Worm (Caenorhabditis elegans) whole organism, L4 larva: ENCODE measurements around the gene nlp-56.
A peak's percentile ranks its signal among the peaks of the same experiment; 100 is the strongest.

Experiments
- F49E8.2 ChIP-seq: sonication (generic microtip); optimal IDR thresholded peaks from 2 replicates; lab custom pipeline; 2016; ENCODE audit warnings: missing compliant biosample characterization, mild to moderate bottlenecking, missing genetic modification characterization, borderline replicate concordance
- T20F7.1 ChIP-seq: fragments of 200-800 bp; sonication (Bioruptor generic); optimal IDR thresholded peaks from 2 replicates; lab custom pipeline; 2018; ENCODE audit warnings: mild to moderate bottlenecking, missing genetic modification characterization, missing compliant biosample characterization
- Y48G9A.11 ChIP-seq: fragments of 200-800 bp; sonication (Bioruptor generic); IDR thresholded peaks from 2 replicates; pipeline ENCODE4 v1.3.6; 2022; ENCODE audit warnings: missing genetic modification reagents, missing genetic modification characterization, missing compliant biosample characterization
- ZK337.2 ChIP-seq: fragments of 200-800 bp; sonication (Bioruptor generic); IDR thresholded peaks from 2 replicates; pipeline ENCODE4 v1.3.6; 2022; ENCODE audit warnings: missing genetic modification reagents, missing genetic modification characterization, missing compliant biosample characterization
- ZK546.5 ChIP-seq, 2 experiments: sonication (generic microtip); optimal IDR thresholded peaks; 2 replicates each; lab custom pipeline; 2017; ENCODE audit warnings: missing biosample characterization in 2 of 2, missing genetic modification characterization in 2 of 2
- aha-1 ChIP-seq: fragments of 150-350 bp; peaks from one replicate; lab custom pipeline; 2014; ENCODE audit warnings: missing biosample characterization, missing genetic modification characterization
- ama-1 ChIP-seq: fragments of 150-350 bp; optimal IDR thresholded peaks from 2 replicates; lab custom pipeline; 2014; ENCODE audit warnings: inconsistent platforms, mixed read lengths
- ceh-20 ChIP-seq: fragments of 200-800 bp; sonication (Bioruptor generic); IDR thresholded peaks from 2 replicates; pipeline ENCODE4 v1.3.6; 2022; ENCODE audit warnings: missing genetic modification reagents, missing genetic modification characterization, missing compliant biosample characterization
- ceh-28 ChIP-seq: fragments of 150-350 bp; optimal IDR thresholded peaks from 2 replicates; lab custom pipeline; 2014; ENCODE audit warnings: missing biosample characterization, missing genetic modification reagents, missing genetic modification characterization
- cey-2 ChIP-seq: sonication (generic microtip); optimal IDR thresholded peaks from 3 replicates; lab custom pipeline; 2017; ENCODE audit warnings: missing genetic modification characterization, mild to moderate bottlenecking, missing compliant biosample characterization, antibody characterized with exemption, borderline replicate concordance; ENCODE audit not compliant: insufficient read depth
- daf-16 ChIP-seq, 3 experiments: sonication (generic microtip); optimal IDR thresholded peaks; 2 replicates each; lab custom pipeline; 2016 to 2017; ENCODE audit warnings: missing genetic modification characterization in 3 of 3, missing genetic modification reagents in 3 of 3, mild to moderate bottlenecking in 2 of 3, missing compliant biosample characterization in 2 of 3, missing biosample characterization in 1 of 3, moderate library complexity in 1 of 3
- dmd-6 ChIP-seq: fragments of 200-800 bp; sonication (Bioruptor generic); IDR thresholded peaks from 2 replicates; pipeline ENCODE4 v1.3.6; 2022; ENCODE audit warnings: missing genetic modification reagents, missing genetic modification characterization, missing compliant biosample characterization
- dve-1 ChIP-seq: sonication (generic microtip); optimal IDR thresholded peaks from 2 replicates; lab custom pipeline; 2017; ENCODE audit warnings: antibody characterized with exemption, mild to moderate bottlenecking, missing genetic modification characterization, missing compliant biosample characterization; ENCODE audit not compliant: insufficient read depth
- egl-27 ChIP-seq: sonication (generic microtip); optimal IDR thresholded peaks from 3 replicates; lab custom pipeline; 2017; ENCODE audit warnings: missing biosample characterization, missing genetic modification reagents, missing genetic modification characterization
- fkh-10 ChIP-seq: fragments of 150-350 bp; optimal IDR thresholded peaks from 2 replicates; lab custom pipeline; 2014; ENCODE audit warnings: missing biosample characterization, missing genetic modification reagents, missing genetic modification characterization
- fos-1 ChIP-seq: fragments of 150-350 bp; optimal IDR thresholded peaks from 2 replicates; lab custom pipeline; 2014; ENCODE audit warnings: missing biosample characterization, missing genetic modification characterization
- jun-1 ChIP-seq: fragments of 150-350 bp; optimal IDR thresholded peaks from 2 replicates; lab custom pipeline; 2014; ENCODE audit warnings: missing biosample characterization, missing genetic modification reagents, missing genetic modification characterization
- lim-7 ChIP-seq: fragments of 200-800 bp; sonication (Bioruptor generic); IDR thresholded peaks from 2 replicates; pipeline ENCODE4 v1.3.6; 2022; ENCODE audit warnings: missing genetic modification characterization, missing compliant biosample characterization
- lin-1 ChIP-seq: fragments of 200-800 bp; sonication (Bioruptor generic); IDR thresholded peaks from 2 replicates; pipeline ENCODE4 v1.3.6; 2022; ENCODE audit warnings: missing genetic modification reagents, missing genetic modification characterization, missing compliant biosample characterization
- lin-29 ChIP-seq: fragments of 200-800 bp; sonication (Bioruptor generic); IDR thresholded peaks from 2 replicates; pipeline ENCODE4 v1.3.6; 2022; ENCODE audit warnings: missing genetic modification reagents, missing genetic modification characterization, missing compliant biosample characterization
- lin-38 ChIP-seq: fragments of 200-800 bp; sonication (Bioruptor generic); IDR thresholded peaks from 2 replicates; pipeline ENCODE4 v1.3.6; 2022; ENCODE audit warnings: missing genetic modification reagents, missing genetic modification characterization, missing compliant biosample characterization
- lir-3 ChIP-seq: sonication (generic microtip); optimal IDR thresholded peaks from 2 replicates; lab custom pipeline; 2016; ENCODE audit warnings: mild to moderate bottlenecking, missing genetic modification characterization, missing compliant biosample characterization
- mdl-1 ChIP-seq, 2 experiments: fragments of 150-350 bp in 1 of 2; sonication (generic microtip) in 1 of 2; optimal IDR thresholded peaks; 2 replicates each; lab custom pipeline; 2014 to 2017; ENCODE audit warnings: missing biosample characterization in 2 of 2, missing genetic modification characterization in 2 of 2
- mdt-29 ChIP-seq: fragments of 200-800 bp; sonication (Bioruptor generic); IDR thresholded peaks from 2 replicates; pipeline ENCODE4 v1.3.6; 2022; ENCODE audit warnings: missing genetic modification reagents, missing genetic modification characterization, missing compliant biosample characterization
- mes-2 ChIP-seq: sonication (generic microtip); optimal IDR thresholded peaks from 2 replicates; lab custom pipeline; 2016; ENCODE audit warnings: missing genotype, mild to moderate bottlenecking, missing genetic modification characterization, missing compliant biosample characterization; ENCODE audit not compliant: poor library complexity, severe bottlenecking
- mxl-2 ChIP-seq: fragments of 200-800 bp; sonication (Bioruptor generic); conservative IDR thresholded peaks from 2 replicates; pipeline ENCODE4 v1.3.6; 2022; ENCODE audit warnings: missing genetic modification reagents, missing genetic modification characterization, missing compliant biosample characterization
- nhr-111 ChIP-seq: fragments of 200-800 bp; sonication (Bioruptor generic); optimal IDR thresholded peaks from 2 replicates; lab custom pipeline; 2018; ENCODE audit warnings: mild to moderate bottlenecking, missing genetic modification characterization, missing compliant biosample characterization
- nhr-28 ChIP-seq: fragments of 150-350 bp; optimal IDR thresholded peaks from 2 replicates; lab custom pipeline; 2014; ENCODE audit warnings: missing biosample characterization, missing genetic modification characterization
- php-3 ChIP-seq: fragments of 200-800 bp; sonication (Bioruptor generic); IDR thresholded peaks from 2 replicates; pipeline ENCODE4 v1.3.6; 2022; ENCODE audit warnings: missing genetic modification reagents, missing genetic modification characterization, missing compliant biosample characterization
- set-16 ChIP-seq: fragments of 200-800 bp; sonication (Bioruptor generic); IDR thresholded peaks from 2 replicates; pipeline ENCODE4 v1.3.6; 2022; ENCODE audit warnings: missing genetic modification reagents, missing genetic modification characterization, missing compliant biosample characterization
- snpc-1.2 ChIP-seq: fragments of 200-800 bp; sonication (Bioruptor generic); IDR thresholded peaks from 2 replicates; pipeline ENCODE4 v1.3.6; 2022; ENCODE audit warnings: missing genetic modification reagents, missing genetic modification characterization, missing compliant biosample characterization
- unc-62 ChIP-seq, 3 experiments: fragments of 150-350 bp in 1 of 3; sonication (generic microtip); optimal IDR thresholded peaks in 2 of 3; peaks in 1 of 3; 1 replicate in 1 of 3; 2 replicates in 2 of 3; lab custom pipeline; 2014 to 2017; ENCODE audit warnings: missing biosample characterization in 3 of 3, missing genetic modification characterization in 3 of 3, missing genetic modification reagents in 3 of 3, missing genotype in 1 of 3
- zag-1 ChIP-seq: fragments of 150-350 bp; optimal IDR thresholded peaks from 2 replicates; lab custom pipeline; 2014; ENCODE audit warnings: missing biosample characterization, missing genetic modification characterization
- zfp-3 ChIP-seq: fragments of 200-800 bp; sonication (Bioruptor generic); conservative IDR thresholded peaks from 2 replicates; pipeline ENCODE4 v1.3.6; 2022; ENCODE audit warnings: missing genetic modification reagents, missing genetic modification characterization, missing compliant biosample characterization
- zip-11 ChIP-seq: fragments of 200-800 bp; sonication (Bioruptor generic); IDR thresholded peaks from 2 replicates; pipeline ENCODE4 v1.3.6; 2022; ENCODE audit warnings: missing genetic modification characterization, missing compliant biosample characterization
- zip-2 ChIP-seq: fragments of 150-350 bp; optimal IDR thresholded peaks from 2 replicates; lab custom pipeline; 2014; ENCODE audit warnings: missing biosample characterization, missing genetic modification characterization

nlp-56 gene

ce11 chrIV:14784481-14784880 is at the start of gene nlp-56:
Gene nlp-56, minus strand, starts transcription at chrIV:14784737.
- TF ChIP-seq nhr-28 (tag; lab: Kevin White, UChicago) (no peak), set-16 (no peak), aha-1 (tag; lab: Kevin White, UChicago) (peak; percentile 93), mxl-2 (GFP tag; lab: Robert Waterston, UW) (no peak)

ce11 chrIV:14833537-14833936 is 49.0 kb upstream of the nlp-56 start:
- TF ChIP-seq daf-16 (GFP tag; optimal IDR thresholded peaks at IDR 0.05; lab: Kevin White, UChicago) (no peak), daf-16 (tag; optimal IDR thresholded peaks at IDR 0.05; lab: Kevin White, UChicago) (peak; percentile 28), php-3 (0 out of 2 replicates have a peak, but pooled peaks have one; percentile 17), zip-2 (tag; lab: Kevin White, UChicago) (no peak), dve-1 (tag; lab: Kevin White, UChicago) (peak; percentile 29)

- TF ChIP-seq ama-1 (lab: Kevin White, UChicago) = no peak
- TF ChIP-seq lim-7 = no peak
- TF ChIP-seq nhr-111 (GFP tag; lab: Kevin White, UChicago) = no peak
- no peak for TF ChIP-seq zip-11 (GFP tag; lab: Robert Waterston, UW)
- no peak for TF ChIP-seq ZK546.5 (tag; optimal IDR thresholded peaks at IDR 0.05; lab: Kevin White, UChicago)
- no peak for TF ChIP-seq fkh-10 (GFP tag; lab: Kevin White, UChicago)
- TF ChIP-seq mdl-1 (tag; optimal IDR thresholded peaks at IDR 0.05; lab: Kevin White, UChicago) = no peak
- TF ChIP-seq ceh-28 (tag; lab: Kevin White, UChicago) = no peak
- TF ChIP-seq lin-29 (GFP tag; lab: Robert Waterston, UW) = no peak
- no peak for TF ChIP-seq lin-38 (GFP tag; lab: Robert Waterston, UW)
- TF ChIP-seq ceh-20 (GFP tag; lab: Robert Waterston, UW) = no peak
- TF ChIP-seq jun-1 (tag; lab: Kevin White, UChicago) = no peak
- no peak for TF ChIP-seq lir-3 (tag; lab: Kevin White, UChicago)
- no peak for TF ChIP-seq snpc-1.2 (GFP tag; lab: Robert Waterston, UW)
- TF ChIP-seq dmd-6 (GFP tag; lab: Robert Waterston, UW) = no peak
- no peak for TF ChIP-seq fos-1 (tag; lab: Kevin White, UChicago)
Observed at ce11 chrIV:14829026-14829425, 44.5 kb upstream of the nlp-56 start, which contains the start of gene hhat-2. Gene hhat-2, minus strand, starts transcription at chrIV:14829126.

- TF ChIP-seq unc-62 (GFP tag; optimal IDR thresholded peaks at IDR 0.05 in 1 of 2; lab: Kevin White, UChicago) (peak in 1 of 2 experiments; percentile 72), unc-62 (tag; optimal IDR thresholded peaks at IDR 0.05; lab: Kevin White, UChicago) (no peak), egl-27 (tag; lab: Kevin White, UChicago) (no peak), zag-1 (tag; lab: Kevin White, UChicago) (no peak), mxl-2 (GFP tag; lab: Robert Waterston, UW) (no peak), zfp-3 (GFP tag; lab: Robert Waterston, UW) (no peak), Y48G9A.11 (GFP tag; lab: Robert Waterston, UW) (no peak)
- TF ChIP-seq, all 104 proteins: peak for 1
Observed at ce11 chrIV:14828218-14828617, 43.7 kb upstream of the nlp-56 start.

DNA sequence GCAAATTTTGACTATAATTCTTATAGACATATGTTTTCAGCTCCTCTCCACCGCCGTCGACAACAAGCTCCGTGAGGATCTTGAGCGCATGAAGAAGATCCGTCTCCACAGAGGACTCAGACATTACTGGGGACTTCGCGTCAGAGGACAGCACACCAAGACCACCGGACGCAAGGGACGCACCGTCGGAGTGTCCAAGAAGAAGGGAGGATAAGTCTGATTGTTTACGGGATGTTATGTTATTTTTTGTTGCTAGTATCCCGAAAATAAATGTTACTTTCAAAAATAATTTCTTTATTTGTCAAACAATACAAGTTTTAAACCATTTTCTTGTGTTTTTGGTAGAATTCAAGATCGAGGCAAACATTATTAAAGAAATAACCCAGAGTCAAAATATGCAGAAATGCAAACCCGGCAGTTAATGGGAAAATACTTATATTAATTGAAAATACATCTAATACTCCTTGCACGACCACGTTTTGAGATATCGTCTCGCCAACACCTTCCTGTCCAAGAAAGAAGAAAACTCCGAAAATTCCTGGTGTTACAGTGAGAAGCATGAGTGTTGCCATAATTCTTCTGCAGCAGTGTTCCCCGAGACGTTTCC is 41.7 kb upstream of the nlp-56 start:
- no peak for TF ChIP-seq ZK337.2 (GFP tag; lab: Robert Waterston, UW)
- TF ChIP-seq snpc-1.2 (GFP tag; lab: Robert Waterston, UW) = peak; percentile 84
- TF ChIP-seq unc-62 (GFP tag; optimal IDR thresholded peaks at IDR 0.05 in 1 of 2; lab: Kevin White, UChicago) = peak in 1 of 2 experiments; percentile 52
- TF ChIP-seq unc-62 (tag; optimal IDR thresholded peaks at IDR 0.05; lab: Kevin White, UChicago) = no peak
- peak; percentile 41 for TF ChIP-seq lin-38 (GFP tag; lab: Robert Waterston, UW)
- TF ChIP-seq lin-1 (GFP tag; lab: Robert Waterston, UW) = no peak
- no peak for TF ChIP-seq cey-2 (tag; lab: Kevin White, UChicago)
- TF ChIP-seq mdt-29 (GFP tag; lab: Robert Waterston, UW) = no peak
- peak; percentile 86 for TF ChIP-seq aha-1 (tag; lab: Kevin White, UChicago)
- TF ChIP-seq F49E8.2 (tag; lab: Kevin White, UChicago) = peak; percentile 12
- no peak for TF ChIP-seq mes-2 (tag; lab: Kevin White, UChicago)
- TF ChIP-seq T20F7.1 = no peak
